Worm (Caenorhabditis elegans): ENCODE results near the gene ador-1.

DNA sequence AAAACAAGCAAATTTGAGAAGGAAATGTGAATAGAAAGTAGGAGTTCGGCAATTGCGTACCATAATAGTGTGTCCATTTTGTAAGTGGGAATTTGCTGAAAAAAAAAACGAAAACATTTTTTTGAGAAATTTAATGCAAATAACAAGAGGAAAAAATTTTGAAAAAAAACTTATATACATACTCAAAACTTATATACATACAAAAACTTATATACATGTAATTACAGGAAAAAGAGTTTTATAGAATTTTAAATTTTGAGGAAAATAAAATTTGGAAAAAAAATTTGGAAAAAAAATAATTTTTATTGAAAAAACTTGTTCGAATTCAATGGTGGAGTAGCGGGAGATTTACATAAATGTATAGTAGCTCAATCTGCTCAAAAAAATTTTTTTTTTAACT is at the start of gene ador-1:
- TF ChIP-seq flt-1 (GFP tag; IDR thresholded peaks at IDR 0.05), result no peak
- no peak for TF ChIP-seq ztf-29 (GFP tag; IDR thresholded peaks at IDR 0.05)
- no peak for TF ChIP-seq med-1 (GFP tag; optimal IDR thresholded peaks at IDR 0.05; ENCODE audit: insufficient read depth)
- no peak for TF ChIP-seq klf-2 (GFP tag; conservative IDR thresholded peaks at IDR 0.05)
